Fruit fly (Drosophila melanogaster): Measurements from ENCODE around the gene sofe.

sofe gene

dm6 chrX:10899232-10899631 is 42.0 kb upstream of the sofe start, which contains the start of gene CG1582 (continued):
- TF ChIP-seq phol (tag; optimal IDR thresholded peaks at IDR 0.05) (peak; percentile 76), usp (GFP tag; optimal IDR thresholded peaks at IDR 0.05) (no peak), Hsf (GFP tag; optimal IDR thresholded peaks at IDR 0.05) (no peak), ro (GFP tag; IDR thresholded peaks at IDR 0.05) (no peak), gsb-n (tag; optimal IDR thresholded peaks at IDR 0.05) (no peak), CG11560 (tag; IDR thresholded peaks at IDR 0.05) (no peak), wek (GFP tag; optimal IDR thresholded peaks at IDR 0.05) (no peak), Fer2 (tag; optimal IDR thresholded peaks at IDR 0.05) (no peak), Awh (GFP tag; IDR thresholded peaks at IDR 0.05) (no peak), CG32772 (GFP tag; IDR thresholded peaks at IDR 0.05) (no peak), psq (GFP tag; optimal IDR thresholded peaks at IDR 0.05) (no peak), Hand (GFP tag; optimal IDR thresholded peaks at IDR 0.05) (no peak), danr (GFP tag; IDR thresholded peaks at IDR 0.05) (no peak), CG4820 (GFP tag; optimal IDR thresholded peaks at IDR 0.05) (peak; percentile 13), tll (GFP tag; optimal IDR thresholded peaks at IDR 0.05) (peak; percentile 22 to 45), CG7556 (GFP tag; optimal IDR thresholded peaks at IDR 0.05) (no peak), CG42726 (GFP tag; IDR thresholded peaks at IDR 0.05; ENCODE audit: partially characterized antibody) (no peak), CG17912 (GFP tag; optimal IDR thresholded peaks at IDR 0.05) (no peak), fd102C (GFP tag; optimal IDR thresholded peaks at IDR 0.05) (no peak), CG4328 (GFP tag; optimal IDR thresholded peaks at IDR 0.05) (no peak), emc (GFP tag; optimal IDR thresholded peaks at IDR 0.05) (no peak), sima (GFP tag; optimal IDR thresholded peaks at IDR 0.05) (no peak), CG4617 (GFP tag; optimal IDR thresholded peaks at IDR 0.05; ENCODE audit: borderline replicate concordance) (peak; percentile 11), ato (GFP tag; IDR thresholded peaks at IDR 0.05; ENCODE audit: partially characterized antibody) (no peak), nerfin-1 (tag; optimal IDR thresholded peaks at IDR 0.05) (no peak), CG1529 (GFP tag; optimal IDR thresholded peaks at IDR 0.05) (no peak), CG11085 (GFP tag; IDR thresholded peaks at IDR 0.05) (no peak), NC2α (GFP tag; optimal IDR thresholded peaks at IDR 0.05) (no peak), CG11456 (GFP tag; IDR thresholded peaks at IDR 0.05) (no peak), CG3065 (GFP tag; optimal IDR thresholded peaks at IDR 0.05) (no peak), chinmo (GFP tag; IDR thresholded peaks at IDR 0.05; ENCODE audit: partially characterized antibody) (no peak), Dp (GFP tag; optimal IDR thresholded peaks at IDR 0.05) (peak; percentile 80), dati (GFP tag; IDR thresholded peaks at IDR 0.05) (no peak), Scr (GFP tag; IDR thresholded peaks at IDR 0.05; ENCODE audit: partially characterized antibody) (no peak), Optix (GFP tag; IDR thresholded peaks at IDR 0.05) (no peak), CG30403 (GFP tag; optimal IDR thresholded peaks at IDR 0.05) (peak; percentile 38), lilli (GFP tag; optimal IDR thresholded peaks at IDR 0.05) (peak; percentile 14), da (GFP tag; optimal IDR thresholded peaks at IDR 0.05) (no peak), CG3726 (GFP tag; IDR thresholded peaks at IDR 0.05) (no peak), CG12071 (GFP tag; optimal IDR thresholded peaks at IDR 0.05) (no peak), CG2202 (tag; optimal IDR thresholded peaks at IDR 0.05) (no peak), CG6791 (GFP tag; IDR thresholded peaks at IDR 0.05; ENCODE audit: partially characterized antibody) (no peak), lov (optimal IDR thresholded peaks at IDR 0.05) (no peak), lov (GFP tag; IDR thresholded peaks at IDR 0.05) (no peak), CG6765 (GFP tag; optimal IDR thresholded peaks at IDR 0.05) (no peak), CG6854 (GFP tag; optimal IDR thresholded peaks at IDR 0.05) (no peak), HmgZ (tag; optimal IDR thresholded peaks at IDR 0.05) (no peak), ac (GFP tag; optimal IDR thresholded peaks at IDR 0.05) (no peak), chm (GFP tag; IDR thresholded peaks at IDR 0.05) (no peak), CG12236 (GFP tag; optimal IDR thresholded peaks at IDR 0.05) (no peak), CG9817 (tag; optimal IDR thresholded peaks at IDR 0.05) (peak; percentile 6), Hr78 (GFP tag; optimal IDR thresholded peaks at IDR 0.05) (no peak)
